Worm (Caenorhabditis elegans) whole organism, L4 larva: ENCODE results near the gene F58G1.3.

Experiments used
- F37D6.2 ChIP-seq: sonication (generic microtip); optimal IDR thresholded peaks from 2 replicates; lab custom pipeline; 2016; ENCODE audit warnings: mild to moderate bottlenecking, missing genetic modification characterization, missing compliant biosample characterization
- F44E2.7 ChIP-seq: fragments of 200-800 bp; sonication (Bioruptor generic); IDR thresholded peaks from 2 replicates; pipeline ENCODE4 v2.1.2; 2022; ENCODE audit warnings: missing genetic modification characterization, missing compliant biosample characterization
- F49E8.2 ChIP-seq: sonication (generic microtip); optimal IDR thresholded peaks from 2 replicates; lab custom pipeline; 2016; ENCODE audit warnings: missing compliant biosample characterization, mild to moderate bottlenecking, missing genetic modification characterization, borderline replicate concordance
- R02D3.7 ChIP-seq: fragments of 150-350 bp; sonication (generic microtip); optimal IDR thresholded peaks from 3 replicates; lab custom pipeline; 2014; ENCODE audit warnings: missing biosample characterization, missing genetic modification characterization
- T20F7.1 ChIP-seq: fragments of 200-800 bp; sonication (Bioruptor generic); optimal IDR thresholded peaks from 2 replicates; lab custom pipeline; 2018; ENCODE audit warnings: mild to moderate bottlenecking, missing genetic modification characterization, missing compliant biosample characterization
- Y48G9A.11 ChIP-seq: fragments of 200-800 bp; sonication (Bioruptor generic); IDR thresholded peaks from 2 replicates; pipeline ENCODE4 v1.3.6; 2022; ENCODE audit warnings: missing genetic modification reagents, missing genetic modification characterization, missing compliant biosample characterization
- Y75B8A.6 ChIP-seq: fragments of 200-800 bp; sonication (Bioruptor generic); IDR thresholded peaks from 2 replicates; pipeline ENCODE4 v1.3.6; 2022; ENCODE audit warnings: missing genetic modification reagents, missing genetic modification characterization, missing compliant biosample characterization
- ZK337.2 ChIP-seq: fragments of 200-800 bp; sonication (Bioruptor generic); IDR thresholded peaks from 2 replicates; pipeline ENCODE4 v1.3.6; 2022; ENCODE audit warnings: missing genetic modification reagents, missing genetic modification characterization, missing compliant biosample characterization
- ZK546.5 ChIP-seq, 2 experiments: sonication (generic microtip); optimal IDR thresholded peaks; 2 replicates each; lab custom pipeline; 2017; ENCODE audit warnings: missing biosample characterization in 2 of 2, missing genetic modification characterization in 2 of 2
- ceh-20 ChIP-seq: fragments of 200-800 bp; sonication (Bioruptor generic); IDR thresholded peaks from 2 replicates; pipeline ENCODE4 v1.3.6; 2022; ENCODE audit warnings: missing genetic modification reagents, missing genetic modification characterization, missing compliant biosample characterization
- ceh-32 ChIP-seq: sonication (generic microtip); optimal IDR thresholded peaks from 2 replicates; lab custom pipeline; 2016; ENCODE audit warnings: mild to moderate bottlenecking, missing genetic modification characterization, missing compliant biosample characterization; ENCODE audit not compliant: poor library complexity
- ceh-44 ChIP-seq: fragments of 200-800 bp; sonication (Bioruptor generic); IDR thresholded peaks from 2 replicates; pipeline ENCODE4 v1.3.6; 2022; ENCODE audit warnings: missing genetic modification reagents, missing genetic modification characterization, missing compliant biosample characterization
- ceh-82 ChIP-seq: sonication (generic microtip); optimal IDR thresholded peaks from 2 replicates; lab custom pipeline; 2017; ENCODE audit warnings: missing biosample characterization, missing genetic modification characterization
- ces-1 ChIP-seq: fragments of 150-350 bp; sonication (generic microtip); optimal IDR thresholded peaks from 4 replicates; lab custom pipeline; 2014; ENCODE audit warnings: missing biosample characterization, missing genetic modification reagents, missing genetic modification characterization
- daf-12 ChIP-seq: fragments of 150-350 bp; optimal IDR thresholded peaks from 2 replicates; lab custom pipeline; 2014; ENCODE audit warnings: missing biosample characterization, missing genetic modification reagents, missing genetic modification characterization
- dmd-6 ChIP-seq: fragments of 200-800 bp; sonication (Bioruptor generic); IDR thresholded peaks from 2 replicates; pipeline ENCODE4 v1.3.6; 2022; ENCODE audit warnings: missing genetic modification reagents, missing genetic modification characterization, missing compliant biosample characterization
- dpl-1 ChIP-seq: fragments of 150-350 bp; optimal IDR thresholded peaks from 2 replicates; lab custom pipeline; 2014; ENCODE audit warnings: missing biosample characterization, missing genetic modification reagents, missing genetic modification characterization
- dve-1 ChIP-seq: sonication (generic microtip); optimal IDR thresholded peaks from 2 replicates; lab custom pipeline; 2017; ENCODE audit warnings: antibody characterized with exemption, mild to moderate bottlenecking, missing genetic modification characterization, missing compliant biosample characterization; ENCODE audit not compliant: insufficient read depth
- egl-27 ChIP-seq: sonication (generic microtip); optimal IDR thresholded peaks from 3 replicates; lab custom pipeline; 2017; ENCODE audit warnings: missing biosample characterization, missing genetic modification reagents, missing genetic modification characterization
- egl-43 ChIP-seq: fragments of 200-800 bp; sonication (Bioruptor generic); IDR thresholded peaks from 2 replicates; pipeline ENCODE4 v1.3.6; 2022; ENCODE audit warnings: missing genetic modification reagents, missing genetic modification characterization, missing compliant biosample characterization
- hlh-11 ChIP-seq: fragments of 200-800 bp; sonication (Bioruptor generic); optimal IDR thresholded peaks from 2 replicates; lab custom pipeline; 2018; ENCODE audit warnings: mild to moderate bottlenecking, missing genetic modification characterization, missing compliant biosample characterization
- hmg-1.1 ChIP-seq: fragments of 200-800 bp; sonication (Bioruptor generic); IDR thresholded peaks from 2 replicates; pipeline ENCODE4 v1.3.6; 2022; ENCODE audit warnings: missing genetic modification reagents, missing genetic modification characterization, missing compliant biosample characterization
- lim-7 ChIP-seq: fragments of 200-800 bp; sonication (Bioruptor generic); IDR thresholded peaks from 2 replicates; pipeline ENCODE4 v1.3.6; 2022; ENCODE audit warnings: missing genetic modification characterization, missing compliant biosample characterization
- lin-1 ChIP-seq: fragments of 200-800 bp; sonication (Bioruptor generic); IDR thresholded peaks from 2 replicates; pipeline ENCODE4 v1.3.6; 2022; ENCODE audit warnings: missing genetic modification reagents, missing genetic modification characterization, missing compliant biosample characterization
- lin-29 ChIP-seq: fragments of 200-800 bp; sonication (Bioruptor generic); IDR thresholded peaks from 2 replicates; pipeline ENCODE4 v1.3.6; 2022; ENCODE audit warnings: missing genetic modification reagents, missing genetic modification characterization, missing compliant biosample characterization
- lin-38 ChIP-seq: fragments of 200-800 bp; sonication (Bioruptor generic); IDR thresholded peaks from 2 replicates; pipeline ENCODE4 v1.3.6; 2022; ENCODE audit warnings: missing genetic modification reagents, missing genetic modification characterization, missing compliant biosample characterization
- mdt-29 ChIP-seq: fragments of 200-800 bp; sonication (Bioruptor generic); IDR thresholded peaks from 2 replicates; pipeline ENCODE4 v1.3.6; 2022; ENCODE audit warnings: missing genetic modification reagents, missing genetic modification characterization, missing compliant biosample characterization
- mes-2 ChIP-seq: sonication (generic microtip); optimal IDR thresholded peaks from 2 replicates; lab custom pipeline; 2016; ENCODE audit warnings: missing genotype, mild to moderate bottlenecking, missing genetic modification characterization, missing compliant biosample characterization; ENCODE audit not compliant: poor library complexity, severe bottlenecking
- mxl-3 ChIP-seq: fragments of 200-800 bp; sonication (Bioruptor generic); optimal IDR thresholded peaks from 2 replicates; lab custom pipeline; 2018; ENCODE audit warnings: mild to moderate bottlenecking, missing genetic modification characterization, missing compliant biosample characterization
- nhr-10 ChIP-seq: fragments of 150-350 bp; optimal IDR thresholded peaks from 2 replicates; lab custom pipeline; 2014; ENCODE audit warnings: missing biosample characterization, missing genetic modification characterization
- nhr-102 ChIP-seq: sonication (generic microtip); optimal IDR thresholded peaks from 2 replicates; lab custom pipeline; 2016; ENCODE audit warnings: mild to moderate bottlenecking, missing genetic modification characterization, moderate library complexity, missing compliant biosample characterization
- nhr-11 ChIP-seq: fragments of 150-350 bp; optimal IDR thresholded peaks from 2 replicates; lab custom pipeline; 2014; ENCODE audit warnings: missing biosample characterization, missing genetic modification characterization
- nhr-111 ChIP-seq: fragments of 200-800 bp; sonication (Bioruptor generic); optimal IDR thresholded peaks from 2 replicates; lab custom pipeline; 2018; ENCODE audit warnings: mild to moderate bottlenecking, missing genetic modification characterization, missing compliant biosample characterization
- nhr-237 ChIP-seq: sonication (generic microtip); optimal IDR thresholded peaks from 2 replicates; lab custom pipeline; 2017; ENCODE audit warnings: missing biosample characterization, missing genetic modification characterization
- nhr-25 ChIP-seq: sonication (generic microtip); optimal IDR thresholded peaks from 2 replicates; lab custom pipeline; 2017; ENCODE audit warnings: missing genetic modification characterization, mild to moderate bottlenecking, missing compliant biosample characterization, antibody characterized with exemption, moderate library complexity, borderline replicate concordance; ENCODE audit not compliant: insufficient read depth
- nhr-76 ChIP-seq: fragments of 150-350 bp; optimal IDR thresholded peaks from 2 replicates; lab custom pipeline; 2014; ENCODE audit warnings: missing biosample characterization, missing genetic modification characterization
- pha-4 ChIP-seq, 2 experiments: fragments of 150-350 bp in 1 of 2; fragments of 200-800 bp in 1 of 2; sonication (Bioruptor generic) in 1 of 2; IDR thresholded peaks in 1 of 2; optimal IDR thresholded peaks in 1 of 2; 2 replicates each; pipeline versions ENCODE4 v1.3.6 to Lab custom; 2014 to 2022; ENCODE audit warnings: missing genetic modification characterization in 2 of 2, missing genetic modification reagents in 2 of 2, missing biosample characterization in 1 of 2, missing compliant biosample characterization in 1 of 2
- php-3 ChIP-seq: fragments of 200-800 bp; sonication (Bioruptor generic); IDR thresholded peaks from 2 replicates; pipeline ENCODE4 v1.3.6; 2022; ENCODE audit warnings: missing genetic modification reagents, missing genetic modification characterization, missing compliant biosample characterization
- pqm-1 ChIP-seq: sonication (generic microtip); optimal IDR thresholded peaks from 2 replicates; lab custom pipeline; 2017; ENCODE audit warnings: missing biosample characterization, missing genetic modification characterization
- sdz-12 ChIP-seq: fragments of 200-800 bp; sonication (Bioruptor generic); optimal IDR thresholded peaks from 2 replicates; lab custom pipeline; 2018; ENCODE audit warnings: mild to moderate bottlenecking, missing genetic modification characterization, missing compliant biosample characterization
- set-16 ChIP-seq: fragments of 200-800 bp; sonication (Bioruptor generic); IDR thresholded peaks from 2 replicates; pipeline ENCODE4 v1.3.6; 2022; ENCODE audit warnings: missing genetic modification reagents, missing genetic modification characterization, missing compliant biosample characterization
- unc-39 ChIP-seq: sonication (generic microtip); optimal IDR thresholded peaks from 2 replicates; lab custom pipeline; 2017; ENCODE audit warnings: missing biosample characterization, missing genetic modification characterization
- zfp-2 ChIP-seq: sonication (generic microtip); optimal IDR thresholded peaks from 2 replicates; lab custom pipeline; 2016; ENCODE audit warnings: mild to moderate bottlenecking, missing genetic modification characterization, missing compliant biosample characterization
- zfp-3 ChIP-seq: fragments of 200-800 bp; sonication (Bioruptor generic); conservative IDR thresholded peaks from 2 replicates; pipeline ENCODE4 v1.3.6; 2022; ENCODE audit warnings: missing genetic modification reagents, missing genetic modification characterization, missing compliant biosample characterization
- zip-11 ChIP-seq: fragments of 200-800 bp; sonication (Bioruptor generic); IDR thresholded peaks from 2 replicates; pipeline ENCODE4 v1.3.6; 2022; ENCODE audit warnings: missing genetic modification characterization, missing compliant biosample characterization
- zip-2 ChIP-seq: fragments of 150-350 bp; optimal IDR thresholded peaks from 2 replicates; lab custom pipeline; 2014; ENCODE audit warnings: missing biosample characterization, missing genetic modification characterization
- ztf-7 ChIP-seq: fragments of 150-350 bp; optimal IDR thresholded peaks from 2 replicates; lab custom pipeline; 2014; ENCODE audit warnings: missing biosample characterization, missing genetic modification characterization

Gene F58G1.3

ce11 chrII:12895078-12895670, 33.0 kb downstream of the F58G1.3 start, which contains the start of the genes clec-62 and clec-63 (continued):
- TF ChIP-seq mdt-29 (GFP tag; lab: Robert Waterston, UW) (no peak), dmd-6 (GFP tag; lab: Robert Waterston, UW) (peak; percentile 61), dve-1 (peak; percentile 64), nhr-237 (tag; lab: Kevin White, UChicago) (no peak), ZK546.5 (tag; optimal IDR thresholded peaks at IDR 0.05; lab: Kevin White, UChicago) (no peak), nhr-76 (no peak), ceh-82 (tag; lab: Kevin White, UChicago) (no peak), nhr-111 (GFP tag; lab: Kevin White, UChicago) (no peak), egl-43 (GFP tag; lab: Robert Waterston, UW) (no peak), R02D3.7 (no peak), ztf-7 (tag; lab: Kevin White, UChicago) (no peak), daf-12 (no peak), nhr-25 (tag; lab: Kevin White, UChicago) (no peak), lin-1 (GFP tag; lab: Robert Waterston, UW) (no peak), sdz-12 (GFP tag; lab: Kevin White, UChicago) (no peak), lin-29 (GFP tag; lab: Robert Waterston, UW) (no peak), hmg-1.1 (GFP tag; lab: Robert Waterston, UW) (no peak)

ce11 chrII:12892407-12892806, 35.7 kb downstream of the F58G1.3 start:
- no peak for TF ChIP-seq zfp-3 (GFP tag; lab: Robert Waterston, UW)
- TF ChIP-seq ZK546.5 (tag; optimal IDR thresholded peaks at IDR 0.05; lab: Kevin White, UChicago) = no peak
- no peak for TF ChIP-seq Y48G9A.11 (GFP tag; lab: Robert Waterston, UW)
- no peak for TF ChIP-seq mxl-3
- no peak for TF ChIP-seq mes-2 (tag; lab: Kevin White, UChicago)
- TF ChIP-seq Y75B8A.6 (GFP tag; lab: Robert Waterston, UW) = no peak
- TF ChIP-seq F49E8.2 (tag; lab: Kevin White, UChicago) = no peak
- no peak for TF ChIP-seq R02D3.7
- peak; percentile 56 for TF ChIP-seq nhr-102
- TF ChIP-seq zip-11 (GFP tag; lab: Robert Waterston, UW) = no peak
- TF ChIP-seq pqm-1 (tag; lab: Kevin White, UChicago) = peak; percentile 74
- no peak for TF ChIP-seq daf-12
- TF ChIP-seq php-3 (GFP tag; lab: Robert Waterston, UW) = peak; percentile 88
- TF ChIP-seq ztf-7 (tag; lab: Kevin White, UChicago) = no peak
- no peak for TF ChIP-seq ces-1 (GFP tag; lab: Kevin White, UChicago)
- no peak for TF ChIP-seq lin-38
- TF ChIP-seq egl-27 = no peak
- no peak for TF ChIP-seq dpl-1 (GFP tag; lab: Kevin White, UChicago)
- TF ChIP-seq nhr-11 (tag; lab: Kevin White, UChicago) = no peak
- TF ChIP-seq lim-7 (GFP tag; lab: Robert Waterston, UW) = no peak
- no peak for TF ChIP-seq dve-1
- no peak for TF ChIP-seq unc-39 (tag; lab: Kevin White, UChicago)
- no peak for TF ChIP-seq lin-29 (GFP tag; lab: Robert Waterston, UW)
- TF ChIP-seq pha-4 (GFP tag; IDR thresholded peaks at IDR 0.05; lab: Robert Waterston, UW) = no peak
- no peak for TF ChIP-seq pha-4 (tag; optimal IDR thresholded peaks at IDR 0.05; lab: Kevin White, UChicago)
- no peak for TF ChIP-seq ceh-44 (GFP tag; lab: Robert Waterston, UW)
- no peak for TF ChIP-seq T20F7.1 (GFP tag; lab: Kevin White, UChicago)
- TF ChIP-seq zip-2 = no peak
- no peak for TF ChIP-seq nhr-10
- peak; percentile 27 for TF ChIP-seq hlh-11 (tag; lab: Kevin White, UChicago)
- TF ChIP-seq zfp-2 = no peak
- peak; percentile 26; the same call in 1 of the 2 replicates for TF ChIP-seq dmd-6 (GFP tag; lab: Robert Waterston, UW)
- no peak for TF ChIP-seq ceh-20 (GFP tag; lab: Robert Waterston, UW)
- no peak for TF ChIP-seq ceh-82 (tag; lab: Kevin White, UChicago)
- no peak for TF ChIP-seq F44E2.7 (GFP tag; lab: Robert Waterston, UW)
- TF ChIP-seq ZK337.2 (GFP tag; lab: Robert Waterston, UW) = no peak
- TF ChIP-seq set-16 (GFP tag; lab: Robert Waterston, UW) = no peak
- no peak for TF ChIP-seq ceh-32 (tag; lab: Kevin White, UChicago)
- TF ChIP-seq F37D6.2 (tag; lab: Kevin White, UChicago) = no peak
